Worm (Caenorhabditis elegans) whole organism, L1 larva: ENCODE data around the gene Y53C12A.8.

ENCODE experiments used
- C16A3.4 ChIP-seq: fragments of 150-350 bp; optimal IDR thresholded peaks from 2 replicates; lab custom pipeline; 2014; ENCODE audit warnings: missing biosample characterization, missing genetic modification characterization
- C34B4.2 ChIP-seq: sonication (generic microtip); optimal IDR thresholded peaks from 2 replicates; lab custom pipeline; 2017; ENCODE audit warnings: mild to moderate bottlenecking, missing genetic modification characterization, missing compliant biosample characterization
- F16B12.6 ChIP-seq: fragments of 150-350 bp; optimal IDR thresholded peaks from 2 replicates; lab custom pipeline; 2014; ENCODE audit warnings: missing biosample characterization, missing genetic modification characterization
- alr-1 ChIP-seq: fragments of 200-800 bp; sonication (Bioruptor generic); optimal IDR thresholded peaks from 2 replicates; lab custom pipeline; 2018; ENCODE audit warnings: borderline replicate concordance, mild to moderate bottlenecking, missing genetic modification characterization, missing compliant biosample characterization
- aly-2 ChIP-seq: fragments of 150-350 bp; optimal IDR thresholded peaks from 2 replicates; lab custom pipeline; 2014; ENCODE audit warnings: missing biosample characterization, missing genetic modification characterization
- ama-1 ChIP-seq: fragments of 150-350 bp; optimal IDR thresholded peaks from 2 replicates; lab custom pipeline; 2014
- ceh-8 ChIP-seq: fragments of 200-800 bp; sonication (Bioruptor generic); optimal IDR thresholded peaks from 2 replicates; lab custom pipeline; 2018; ENCODE audit warnings: mild to moderate bottlenecking, missing genetic modification characterization, moderate library complexity, missing compliant biosample characterization
- ceh-82 ChIP-seq, 3 experiments: fragments of 150-350 bp in 1 of 3; sonication (generic microtip) in 2 of 3; optimal IDR thresholded peaks; 2 replicates each; lab custom pipeline; 2014 to 2017; ENCODE audit warnings: missing biosample characterization in 3 of 3, missing genetic modification characterization in 3 of 3
- ceh-88 ChIP-seq: fragments of 200-800 bp; sonication (Bioruptor generic); IDR thresholded peaks from 2 replicates; pipeline ENCODE4 v1.3.6; 2022; ENCODE audit warnings: missing genetic modification characterization, missing compliant biosample characterization
- ceh-90 ChIP-seq: sonication (generic microtip); optimal IDR thresholded peaks from 2 replicates; lab custom pipeline; 2016; ENCODE audit warnings: missing genetic modification characterization, missing compliant biosample characterization
- ces-1 ChIP-seq: fragments of 150-350 bp; optimal IDR thresholded peaks from 2 replicates; lab custom pipeline; 2014; ENCODE audit warnings: missing biosample characterization, missing genetic modification reagents, missing genetic modification characterization
- dpl-1 ChIP-seq, 3 experiments: fragments of 150-350 bp in 2 of 3; sonication (generic microtip) in 1 of 3; optimal IDR thresholded peaks; 2 replicates each; lab custom pipeline; 2014 to 2017; ENCODE audit warnings: missing biosample characterization in 3 of 3, missing genetic modification characterization in 3 of 3, missing genetic modification reagents in 3 of 3
- dsc-1 ChIP-seq: sonication (generic microtip); optimal IDR thresholded peaks from 2 replicates; lab custom pipeline; 2016; ENCODE audit warnings: mild to moderate bottlenecking, missing genetic modification characterization, missing compliant biosample characterization
- efl-1 ChIP-seq, 4 experiments: fragments of 150-350 bp; optimal IDR thresholded peaks in 3 of 4; peaks in 1 of 4; 1 replicate in 1 of 4; 2 replicates in 3 of 4; lab custom pipeline; 2014; ENCODE audit warnings: missing biosample characterization in 2 of 4, missing genetic modification characterization in 2 of 4, missing genetic modification reagents in 2 of 4
- efl-3 ChIP-seq: fragments of 200-800 bp; sonication (Bioruptor generic); optimal IDR thresholded peaks from 2 replicates; lab custom pipeline; 2018; ENCODE audit warnings: mild to moderate bottlenecking, missing genetic modification characterization, missing compliant biosample characterization
- egl-27 ChIP-seq, 2 experiments: fragments of 150-350 bp in 1 of 2; sonication (generic microtip); optimal IDR thresholded peaks; 3 replicates each; lab custom pipeline; 2017 to 2018; ENCODE audit warnings: missing biosample characterization in 2 of 2, missing genetic modification characterization in 2 of 2, missing genetic modification reagents in 2 of 2
- elt-2 ChIP-seq: sonication (generic microtip); optimal IDR thresholded peaks from 2 replicates; lab custom pipeline; 2016; ENCODE audit warnings: missing genetic modification characterization, mild to moderate bottlenecking, inconsistent platforms, missing compliant biosample characterization, missing genetic modification reagents
- elt-3 ChIP-seq, 6 experiments: fragments of 150-350 bp in 1 of 6; sonication (generic microtip); optimal IDR thresholded peaks; 2 replicates each; lab custom pipeline; 2017 to 2018; ENCODE audit warnings: missing biosample characterization in 6 of 6, missing genetic modification characterization in 6 of 6, inconsistent platforms in 1 of 6
- ets-5 ChIP-seq: fragments of 200-800 bp; sonication (Bioruptor generic); IDR thresholded peaks from 2 replicates; pipeline ENCODE4 v1.3.6; 2022; ENCODE audit warnings: missing genetic modification characterization, missing compliant biosample characterization
- fkh-10 ChIP-seq: sonication (generic microtip); optimal IDR thresholded peaks from 2 replicates; lab custom pipeline; 2017; ENCODE audit warnings: missing biosample characterization, missing genetic modification reagents, missing genetic modification characterization
- grh-1 ChIP-seq: fragments of 200-800 bp; sonication (Bioruptor generic); IDR thresholded peaks from 2 replicates; pipeline ENCODE4 v1.3.6; 2022; ENCODE audit warnings: missing genetic modification reagents, missing genetic modification characterization, missing compliant biosample characterization
- hlh-17 ChIP-seq: fragments of 200-800 bp; sonication (Bioruptor generic); optimal IDR thresholded peaks from 2 replicates; lab custom pipeline; 2018; ENCODE audit warnings: missing genetic modification characterization, mild to moderate bottlenecking, missing compliant biosample characterization, moderate library complexity, borderline replicate concordance
- lin-15B ChIP-seq: fragments of 150-350 bp; sonication (generic microtip); optimal IDR thresholded peaks from 3 replicates; lab custom pipeline; 2014; ENCODE audit warnings: missing biosample characterization, missing genetic modification characterization
- lin-39 ChIP-seq: fragments of 150-350 bp; optimal IDR thresholded peaks from 2 replicates; lab custom pipeline; 2014; ENCODE audit warnings: missing biosample characterization, missing genetic modification reagents, missing genetic modification characterization
- lir-3 ChIP-seq: sonication (generic microtip); optimal IDR thresholded peaks from 2 replicates; lab custom pipeline; 2016; ENCODE audit warnings: mild to moderate bottlenecking, missing genetic modification characterization, moderate library complexity, missing compliant biosample characterization; ENCODE audit not compliant: poor library complexity
- lsy-2 ChIP-seq, 2 experiments: fragments of 150-350 bp; optimal IDR thresholded peaks; 2 replicates each; lab custom pipeline; 2014; ENCODE audit warnings: missing biosample characterization in 2 of 2, missing genetic modification characterization in 2 of 2
- mef-2 ChIP-seq: fragments of 150-350 bp; optimal IDR thresholded peaks from 2 replicates; lab custom pipeline; 2014; ENCODE audit warnings: missing biosample characterization, missing genetic modification characterization
- nhr-237 ChIP-seq: fragments of 150-350 bp; optimal IDR thresholded peaks from 2 replicates; lab custom pipeline; 2014; ENCODE audit warnings: missing biosample characterization, missing genetic modification characterization
- nhr-28 ChIP-seq: fragments of 150-350 bp; optimal IDR thresholded peaks from 2 replicates; lab custom pipeline; 2014; ENCODE audit warnings: missing biosample characterization, missing genetic modification characterization
- nhr-47 ChIP-seq: sonication (generic microtip); optimal IDR thresholded peaks from 2 replicates; lab custom pipeline; 2016; ENCODE audit warnings: mild to moderate bottlenecking, missing genetic modification characterization, moderate library complexity, missing compliant biosample characterization
- nhr-71 ChIP-seq: sonication (generic microtip); optimal IDR thresholded peaks from 2 replicates; lab custom pipeline; 2016; ENCODE audit warnings: mild to moderate bottlenecking, missing genetic modification characterization, moderate library complexity, missing compliant biosample characterization
- nhr-76 ChIP-seq: sonication (generic microtip); optimal IDR thresholded peaks from 2 replicates; lab custom pipeline; 2017; ENCODE audit warnings: missing biosample characterization, missing genetic modification characterization
- nhr-77 ChIP-seq: fragments of 150-350 bp; optimal IDR thresholded peaks from 2 replicates; lab custom pipeline; 2014; ENCODE audit warnings: missing biosample characterization, missing genetic modification characterization
- nhr-84 ChIP-seq: sonication (generic microtip); optimal IDR thresholded peaks from 2 replicates; lab custom pipeline; 2017; ENCODE audit warnings: missing biosample characterization, missing genetic modification characterization
- pqm-1 ChIP-seq: sonication (generic microtip); optimal IDR thresholded peaks from 3 replicates; lab custom pipeline; 2017; ENCODE audit warnings: missing biosample characterization, missing genetic modification characterization
- rnt-1 ChIP-seq: sonication (generic microtip); optimal IDR thresholded peaks from 2 replicates; lab custom pipeline; 2016; ENCODE audit warnings: mild to moderate bottlenecking, missing genetic modification characterization, moderate library complexity, missing compliant biosample characterization
- sox-4 ChIP-seq: sonication (generic microtip); optimal IDR thresholded peaks from 2 replicates; lab custom pipeline; 2016; ENCODE audit warnings: missing genetic modification characterization, missing compliant biosample characterization
- tlp-1 ChIP-seq: fragments of 150-350 bp; optimal IDR thresholded peaks from 2 replicates; lab custom pipeline; 2014; ENCODE audit warnings: missing biosample characterization, missing genetic modification characterization
- unc-30 ChIP-seq: sonication (generic microtip); optimal IDR thresholded peaks from 2 replicates; lab custom pipeline; 2017; ENCODE audit warnings: missing biosample characterization, missing genetic modification characterization
- unc-62 ChIP-seq: fragments of 150-350 bp; optimal IDR thresholded peaks from 2 replicates; lab custom pipeline; 2014; ENCODE audit warnings: missing biosample characterization, missing genetic modification reagents, missing genetic modification characterization
- unc-86 ChIP-seq: sonication (generic microtip); optimal IDR thresholded peaks from 2 replicates; lab custom pipeline; 2016; ENCODE audit warnings: missing genetic modification characterization, missing compliant biosample characterization
- vab-15 ChIP-seq: sonication (generic microtip); optimal IDR thresholded peaks from 2 replicates; lab custom pipeline; 2017; ENCODE audit warnings: missing genotype, mild to moderate bottlenecking, missing genetic modification characterization, missing compliant biosample characterization
- ztf-11 ChIP-seq, 2 experiments: sonication (generic microtip); optimal IDR thresholded peaks; 2 replicates each; lab custom pipeline; 2016 to 2017; ENCODE audit warnings: missing genetic modification characterization in 2 of 2, missing biosample characterization in 1 of 2, missing compliant biosample characterization in 1 of 2

The Y53C12A.8 gene

ce11 chrII:9686663-9687193, 13.5 kb downstream of the Y53C12A.8 start, which contains the start of gene ZK1320.9 (continued):
- no peak for TF ChIP-seq F16B12.6 (tag; lab: Kevin White, UChicago)
- TF ChIP-seq nhr-76 (tag; lab: Kevin White, UChicago): no peak
- no peak for TF ChIP-seq C34B4.2 (tag; lab: Kevin White, UChicago)
- TF ChIP-seq ama-1 (lab: Kevin White, UChicago): no peak
- no peak for TF ChIP-seq ces-1 (GFP tag; lab: Kevin White, UChicago)
- no peak for TF ChIP-seq elt-3 (tag; optimal IDR thresholded peaks at IDR 0.05; lab: Kevin White, UChicago)
- peak; percentile 28 to 51 for TF ChIP-seq lsy-2 (tag; optimal IDR thresholded peaks at IDR 0.05; lab: Kevin White, UChicago)
- TF ChIP-seq aly-2 (tag; lab: Kevin White, UChicago): no peak
- no peak for TF ChIP-seq ets-5 (GFP tag; lab: Robert Waterston, UW)
- TF ChIP-seq lir-3 (tag; lab: Kevin White, UChicago): no peak
- TF ChIP-seq alr-1: no peak
- TF ChIP-seq nhr-47: no peak
- no peak for TF ChIP-seq unc-86 (tag; lab: Kevin White, UChicago)
- TF ChIP-seq vab-15 (tag; lab: Kevin White, UChicago): no peak
- peak; percentile 62 for TF ChIP-seq nhr-77 (tag; lab: Kevin White, UChicago)
- TF ChIP-seq ceh-8 (GFP tag; lab: Kevin White, UChicago): no peak
- no peak for TF ChIP-seq ceh-88 (GFP tag; lab: Robert Waterston, UW)
- no peak for TF ChIP-seq fkh-10
- TF ChIP-seq sox-4 (tag; lab: Kevin White, UChicago): no peak
- peak in 1 of 3 experiments; percentile 10 for TF ChIP-seq ceh-82 (tag; optimal IDR thresholded peaks at IDR 0.05; lab: Kevin White, UChicago)
- no peak for TF ChIP-seq unc-62 (GFP tag; lab: Kevin White, UChicago)
- TF ChIP-seq nhr-84 (tag; lab: Kevin White, UChicago): no peak
- no peak for TF ChIP-seq lin-39 (tag; lab: Kevin White, UChicago)
- TF ChIP-seq egl-27 (tag; optimal IDR thresholded peaks at IDR 0.05; lab: Kevin White, UChicago): no peak
- TF ChIP-seq C16A3.4: no peak
- TF ChIP-seq pqm-1: no peak
- no peak for TF ChIP-seq grh-1
- TF ChIP-seq mef-2 (tag; lab: Kevin White, UChicago): no peak
- TF ChIP-seq efl-3: no peak
- peak; percentile 63 for TF ChIP-seq rnt-1 (tag; lab: Kevin White, UChicago)
- TF ChIP-seq nhr-28 (tag; lab: Kevin White, UChicago): no peak
- no peak for TF ChIP-seq elt-2 (tag; lab: Kevin White, UChicago)
- TF ChIP-seq dsc-1 (tag; lab: Kevin White, UChicago): no peak
- no peak for TF ChIP-seq ztf-11 (tag; optimal IDR thresholded peaks at IDR 0.05; lab: Kevin White, UChicago)
- no peak for TF ChIP-seq unc-30
- TF ChIP-seq hlh-17 (GFP tag; lab: Kevin White, UChicago): no peak
- TF ChIP-seq dpl-1 (GFP tag; optimal IDR thresholded peaks at IDR 0.05; lab: Kevin White, UChicago): peak; percentile 33 to 59 (median 48)
- no peak for TF ChIP-seq tlp-1 (tag; lab: Kevin White, UChicago)
- no peak for TF ChIP-seq ceh-90 (tag; lab: Kevin White, UChicago)

- TF ChIP-seq nhr-71 (no peak), tlp-1 (tag; lab: Kevin White, UChicago) (no peak), vab-15 (tag; lab: Kevin White, UChicago) (no peak), alr-1 (no peak), nhr-237 (tag; lab: Kevin White, UChicago) (no peak), lin-15B (tag; lab: Kevin White, UChicago) (no peak), efl-1 (optimal IDR thresholded peaks at IDR 0.05; lab: Kevin White, UChicago) (no peak), efl-1 (GFP tag; optimal IDR thresholded peaks at IDR 0.05 in 1 of 2; lab: Kevin White, UChicago) (no peak)
- TF ChIP-seq, all 84 proteins: peak for 0
Measured at ce11 chrII:9684175-9684574, 16.1 kb downstream of the Y53C12A.8 start.
